Fruit fly (Drosophila melanogaster): ENCODE results near the gene TSG101.
A peak's percentile ranks its signal among the peaks of the same experiment; 100 is the strongest.

TSG101 gene

DNA sequence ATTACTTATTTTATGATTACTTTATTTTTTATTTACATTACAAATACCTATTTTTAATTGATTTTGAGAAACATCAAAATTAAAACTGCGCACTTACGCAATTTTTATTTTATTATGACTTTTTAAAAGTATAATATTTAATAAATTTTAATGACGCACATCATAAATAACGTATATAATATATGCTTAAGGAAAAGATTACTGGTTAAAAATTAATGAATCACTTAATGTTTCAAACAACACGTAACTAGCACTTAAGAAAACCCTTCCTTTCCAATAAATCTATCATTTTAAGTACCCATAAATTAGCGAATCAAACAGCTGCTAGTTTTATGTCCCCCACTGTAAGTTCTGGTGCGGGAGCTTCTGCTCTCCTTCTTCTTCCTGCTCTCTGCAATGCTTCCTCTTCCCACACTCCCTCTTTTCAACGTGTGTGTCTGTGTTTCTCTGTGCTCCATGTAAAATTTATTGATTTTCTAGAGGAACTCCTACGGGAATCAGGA is 35.2 kb upstream of the TSG101 start (continued):
- no peak for TF ChIP-seq rib (GFP tag; IDR thresholded peaks at IDR 0.05)
- TF ChIP-seq CG8281 (tag; optimal IDR thresholded peaks at IDR 0.05), result peak; percentile 23
- 0 out of 2 replicates have a peak, but pooled peaks have one; percentile 25 for TF ChIP-seq CG1024 (GFP tag; IDR thresholded peaks at IDR 0.05)
- TF ChIP-seq Hr3 (GFP tag; optimal IDR thresholded peaks at IDR 0.05), result peak; percentile 71
- TF ChIP-seq CG10959 (GFP tag; IDR thresholded peaks at IDR 0.05), result peak; percentile 7; the same call in 1 of the 2 replicates
- TF ChIP-seq cato (GFP tag; optimal IDR thresholded peaks at IDR 0.05; ENCODE audit: borderline replicate concordance), result no peak
- TF ChIP-seq CG16863 (GFP tag; optimal IDR thresholded peaks at IDR 0.05), result no peak
- TF ChIP-seq CG12219 (GFP tag; optimal IDR thresholded peaks at IDR 0.05), result peak; percentile 24
- peak; percentile 83 for TF ChIP-seq CoRest (tag; optimal IDR thresholded peaks at IDR 0.05)
- TF ChIP-seq CG15601 (tag; optimal IDR thresholded peaks at IDR 0.05), result peak; percentile 64
- TF ChIP-seq CG10274 (GFP tag; optimal IDR thresholded peaks at IDR 0.05), result peak; percentile 31
- peak; percentile 20 for TF ChIP-seq CG2875 (GFP tag; optimal IDR thresholded peaks at IDR 0.05)
- TF ChIP-seq slp2 (GFP tag; optimal IDR thresholded peaks at IDR 0.05), result no peak
- TF ChIP-seq ash1 (GFP tag; optimal IDR thresholded peaks at IDR 0.05), result no peak
- peak; percentile 85 for TF ChIP-seq CG31441 (GFP tag; IDR thresholded peaks at IDR 0.05)
- TF ChIP-seq ssp (GFP tag; IDR thresholded peaks at IDR 0.05), result 0 out of 2 replicates have a peak, but pooled peaks have one; percentile 5
- TF ChIP-seq ftz-f1 (GFP tag; optimal IDR thresholded peaks at IDR 0.05), result no peak
- peak; percentile 43 for TF ChIP-seq Nf-YB (GFP tag; optimal IDR thresholded peaks at IDR 0.05)
- no peak for TF ChIP-seq Bdp1 (GFP tag; optimal IDR thresholded peaks at IDR 0.05)
- TF ChIP-seq trh (GFP tag; optimal IDR thresholded peaks at IDR 0.05), result no peak
- TF ChIP-seq kay (GFP tag; optimal IDR thresholded peaks at IDR 0.05), result peak; percentile 41
- peak; percentile 28; the same call in 1 of the 2 replicates for TF ChIP-seq sisA (GFP tag; IDR thresholded peaks at IDR 0.05)
- peak; percentile 76 for TF ChIP-seq CG7839 (tag; optimal IDR thresholded peaks at IDR 0.05)
- TF ChIP-seq prd (optimal IDR thresholded peaks at IDR 0.05), result no peak
- peak; percentile 59; the same call in 1 of the 3 replicates for TF ChIP-seq prd (GFP tag; IDR thresholded peaks at IDR 0.05)
- 0 out of 2 replicates have a peak, but pooled peaks have one; percentile 3 for TF ChIP-seq wdn (GFP tag; IDR thresholded peaks at IDR 0.05)
- no peak for TF ChIP-seq corto (GFP tag; optimal IDR thresholded peaks at IDR 0.05)
- no peak for TF ChIP-seq Dad (GFP tag; optimal IDR thresholded peaks at IDR 0.05)
- no peak for TF ChIP-seq TFAM (GFP tag; optimal IDR thresholded peaks at IDR 0.05)
- no peak for TF ChIP-seq chinmo (GFP tag; IDR thresholded peaks at IDR 0.05; ENCODE audit: partially characterized antibody)
- TF ChIP-seq CG16779 (GFP tag; IDR thresholded peaks at IDR 0.05), result 0 out of 2 replicates have a peak, but pooled peaks have one; percentile 25
- no peak for TF ChIP-seq CG7786 (GFP tag; optimal IDR thresholded peaks at IDR 0.05)
- peak; percentile 63 for TF ChIP-seq CG6854 (GFP tag; optimal IDR thresholded peaks at IDR 0.05)
- peak; percentile 75 for TF ChIP-seq CG12391 (tag; optimal IDR thresholded peaks at IDR 0.05)
- TF ChIP-seq Fer3 (tag; optimal IDR thresholded peaks at IDR 0.05), result peak; percentile 65
- TF ChIP-seq CG11695 (GFP tag; IDR thresholded peaks at IDR 0.05), result peak; percentile 56; the same call in 2 of the 3 replicates
- TF ChIP-seq CG12104 (GFP tag; optimal IDR thresholded peaks at IDR 0.05), result peak; percentile 70
- peak; percentile 76 for TF ChIP-seq PHDP (tag; optimal IDR thresholded peaks at IDR 0.05)
- TF ChIP-seq CG2712 (tag; optimal IDR thresholded peaks at IDR 0.05), result peak; percentile 78
- TF ChIP-seq CG17802 (tag; optimal IDR thresholded peaks at IDR 0.05), result no peak
- TF ChIP-seq CG9817 (tag; optimal IDR thresholded peaks at IDR 0.05), result peak; percentile 57
- 0 out of 2 replicates have a peak, but pooled peaks have one; percentile 9 for TF ChIP-seq CG7372 (GFP tag; IDR thresholded peaks at IDR 0.05)
- TF ChIP-seq CTCF (GFP tag; optimal IDR thresholded peaks at IDR 0.05), result peak; percentile 34
- TF ChIP-seq CG4730 (GFP tag; IDR thresholded peaks at IDR 0.05), result peak; percentile 34; the same call in 1 of the 2 replicates
- peak; percentile 56; the same call in 1 of the 2 replicates for TF ChIP-seq CG31224 (GFP tag; IDR thresholded peaks at IDR 0.05)
- no peak for TF ChIP-seq MESR4 (GFP tag; optimal IDR thresholded peaks at IDR 0.05)
- TF ChIP-seq D19B (GFP tag; optimal IDR thresholded peaks at IDR 0.05), result peak; percentile 23
- peak; percentile 85 for TF ChIP-seq CG3281 (GFP tag; optimal IDR thresholded peaks at IDR 0.05)
- TF ChIP-seq chn (GFP tag; optimal IDR thresholded peaks at IDR 0.05), result peak; percentile 3
- TF ChIP-seq ttk (GFP tag; IDR thresholded peaks at IDR 0.05), result 0 out of 2 replicates have a peak, but pooled peaks have one; percentile 33
- peak; percentile 37 for TF ChIP-seq slou (GFP tag; optimal IDR thresholded peaks at IDR 0.05)
